Fruit fly (Drosophila melanogaster): ENCODE measurements around the gene CG43102.
A peak's percentile ranks its signal among the peaks of the same experiment; 100 is the strongest.

The CG43102 gene

DNA sequence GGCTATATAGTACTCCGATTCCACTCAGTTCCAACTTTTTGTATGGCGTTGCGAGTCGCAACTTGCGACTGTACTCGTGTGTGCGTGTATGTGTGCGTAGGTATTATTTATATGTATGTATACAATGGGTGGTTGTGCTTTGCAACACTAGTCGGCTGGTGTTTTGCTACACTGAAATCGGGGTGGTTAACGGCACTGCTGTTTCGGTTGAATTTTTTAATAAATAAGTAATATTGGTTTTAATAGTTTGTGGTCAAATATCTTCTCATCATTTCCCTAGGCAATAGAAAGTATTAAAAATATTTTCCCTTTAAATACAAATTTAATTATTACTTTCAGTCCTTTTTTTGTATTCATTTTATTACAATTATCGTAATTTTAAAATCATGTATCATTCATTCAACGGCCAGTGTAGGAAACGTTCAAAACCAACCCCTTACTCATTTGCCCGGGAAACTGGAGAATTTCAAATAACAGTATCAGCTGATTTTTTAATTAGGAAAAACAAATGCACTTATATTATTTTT lies 4.0 kb upstream of the CG43102 start, which contains the start of gene CG7379 (continued):
- TF ChIP-seq CG2712 (tag; optimal IDR thresholded peaks at IDR 0.05) (peak; percentile 75), chn (GFP tag; optimal IDR thresholded peaks at IDR 0.05) (peak; percentile 78), vfl (GFP tag; optimal IDR thresholded peaks at IDR 0.05) (peak; percentile 91), D19B (GFP tag; optimal IDR thresholded peaks at IDR 0.05) (peak; percentile 70), ken (GFP tag; IDR thresholded peaks at IDR 0.05) (peak; percentile 94), CG14014 (GFP tag; IDR thresholded peaks at IDR 0.05) (peak; percentile 74), CG17612 (GFP tag; IDR thresholded peaks at IDR 0.05) (no peak), az2 (GFP tag; optimal IDR thresholded peaks at IDR 0.05) (peak; percentile 80), bbx (GFP tag; IDR thresholded peaks at IDR 0.05; ENCODE audit: partially characterized antibody) (0 out of 2 replicates have a peak, but pooled peaks have one; percentile 33), dimm (GFP tag; IDR thresholded peaks at IDR 0.05) (peak; percentile 31; the same call in 1 of the 2 replicates), CG4424 (GFP tag; optimal IDR thresholded peaks at IDR 0.05) (peak; percentile 84), kni (GFP tag; optimal IDR thresholded peaks at IDR 0.05) (peak; percentile 79), lab (GFP tag; optimal IDR thresholded peaks at IDR 0.05) (peak; percentile 94), CG4854 (GFP tag; optimal IDR thresholded peaks at IDR 0.05) (peak; percentile 83), CG7839 (tag; optimal IDR thresholded peaks at IDR 0.05) (peak; percentile 75), da (GFP tag; optimal IDR thresholded peaks at IDR 0.05) (peak; percentile 68), Hr51 (GFP tag; optimal IDR thresholded peaks at IDR 0.05) (peak in 1 of 2 experiments; percentile 86), Ptx1 (GFP tag; IDR thresholded peaks at IDR 0.05) (peak; percentile 80), bsh (GFP tag; optimal IDR thresholded peaks at IDR 0.05) (peak; percentile 43 to 60), dm (GFP tag; optimal IDR thresholded peaks at IDR 0.05) (peak; percentile 65), CG4282 (GFP tag; optimal IDR thresholded peaks at IDR 0.05) (peak; percentile 70), seq (GFP tag; IDR thresholded peaks at IDR 0.05) (peak; percentile 68), tup (GFP tag; optimal IDR thresholded peaks at IDR 0.05) (peak; percentile 86), CG17912 (GFP tag; optimal IDR thresholded peaks at IDR 0.05) (peak; percentile 49), CG12219 (GFP tag; optimal IDR thresholded peaks at IDR 0.05) (peak; percentile 3), ssp (GFP tag; IDR thresholded peaks at IDR 0.05) (peak; percentile 80), prd (optimal IDR thresholded peaks at IDR 0.05) (no peak), prd (GFP tag; IDR thresholded peaks at IDR 0.05) (peak; percentile 74), Taf1 (GFP tag; IDR thresholded peaks at IDR 0.05) (peak; percentile 72), CG11456 (GFP tag; IDR thresholded peaks at IDR 0.05) (peak; percentile 93), HLH54F (GFP tag; optimal IDR thresholded peaks at IDR 0.05) (peak; percentile 94), Med (GFP tag) (peak; percentile 97), toy (GFP tag; IDR thresholded peaks at IDR 0.05) (no peak), ftz-f1 (GFP tag; optimal IDR thresholded peaks at IDR 0.05) (peak; percentile 66), ranshi (GFP tag; IDR thresholded peaks at IDR 0.05) (peak; percentile 79; the same call in 1 of the 2 replicates), CG4328 (GFP tag; optimal IDR thresholded peaks at IDR 0.05) (peak; percentile 74), Vsx1 (GFP tag; optimal IDR thresholded peaks at IDR 0.05) (peak; percentile 59), otp (GFP tag; IDR thresholded peaks at IDR 0.05) (0 out of 3 replicates have a peak, but pooled peaks have one; percentile 42), ERR (GFP tag; optimal IDR thresholded peaks at IDR 0.05) (peak; percentile 76), zf30C (GFP tag; optimal IDR thresholded peaks at IDR 0.05) (peak; percentile 24), CG3847 (GFP tag; IDR thresholded peaks at IDR 0.05) (peak; percentile 95), nerfin-2 (GFP tag; IDR thresholded peaks at IDR 0.05; ENCODE audit: partially characterized antibody) (no peak), CG10979 (tag; optimal IDR thresholded peaks at IDR 0.05) (peak; percentile 59), CG17328 (GFP tag; IDR thresholded peaks at IDR 0.05) (peak; percentile 28; the same call in 1 of the 2 replicates), MTF-1 (GFP tag; optimal IDR thresholded peaks at IDR 0.05; ENCODE audit: borderline replicate concordance) (peak; percentile 23), HmgD (GFP tag; optimal IDR thresholded peaks at IDR 0.05) (peak; percentile 62), amos (GFP tag; IDR thresholded peaks at IDR 0.05; ENCODE audit: partially characterized antibody) (no peak), CG18262 (tag; optimal IDR thresholded peaks at IDR 0.05) (peak; percentile 67), CG4820 (GFP tag; optimal IDR thresholded peaks at IDR 0.05) (peak; percentile 88), YL-1 (GFP tag; optimal IDR thresholded peaks at IDR 0.05) (peak; percentile 96)

All from whole organism, embryonic.